Worm (Caenorhabditis elegans) whole organism, early embryonic: Measurements from ENCODE around the gene Y116A8C.25.

ENCODE experiments used
- ama-1 ChIP-seq: fragments of 150-350 bp; optimal IDR thresholded peaks from 2 replicates; lab custom pipeline; 2014
- ets-7 ChIP-seq: sonication (generic microtip); optimal IDR thresholded peaks from 2 replicates; lab custom pipeline; 2016; ENCODE audit warnings: missing genotype, missing genetic modification characterization, missing compliant biosample characterization
- flt-1 ChIP-seq: fragments of 200-800 bp; sonication (Bioruptor generic); IDR thresholded peaks from 2 replicates; pipeline ENCODE4 v1.3.6; 2022; ENCODE audit warnings: missing genetic modification characterization, missing compliant biosample characterization
- hnd-1 ChIP-seq: sonication (generic microtip); optimal IDR thresholded peaks from 2 replicates; lab custom pipeline; 2016; ENCODE audit warnings: missing genetic modification characterization, missing compliant biosample characterization
- sea-1 ChIP-seq: fragments of 200-800 bp; sonication (Bioruptor generic); conservative IDR thresholded peaks from 2 replicates; pipeline ENCODE4 v1.3.6; 2022; ENCODE audit warnings: missing genetic modification characterization, missing compliant biosample characterization
- tbx-37 ChIP-seq: fragments of 200-800 bp; sonication (Bioruptor generic); conservative IDR thresholded peaks from 2 replicates; pipeline ENCODE4 v1.3.6; 2022; ENCODE audit warnings: missing genetic modification reagents, missing genetic modification characterization, missing compliant biosample characterization

DNA sequence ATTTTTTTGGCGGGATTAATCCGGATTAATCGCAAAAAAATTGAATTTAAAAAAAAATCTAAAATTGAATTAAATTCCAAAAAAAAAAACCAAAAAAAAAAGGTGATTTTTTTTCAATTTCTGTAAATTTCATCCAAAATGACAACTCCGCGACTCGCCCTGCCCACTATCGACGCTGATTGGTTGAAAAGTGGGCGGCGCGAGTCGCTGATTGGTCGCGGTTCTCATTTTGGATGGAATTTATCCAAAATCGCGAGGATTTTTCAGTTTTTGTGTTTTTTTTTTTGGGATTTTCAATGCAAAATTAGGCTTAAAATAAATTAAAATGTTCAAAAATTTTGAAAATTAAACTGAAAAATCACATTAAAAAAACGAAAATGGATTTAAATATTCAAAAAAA, 30.9 kb upstream of the Y116A8C.25 start:
- no peak for TF ChIP-seq sea-1 (GFP tag; lab: Robert Waterston, UW)
- no peak for TF ChIP-seq tbx-37
- TF ChIP-seq hnd-1 (tag; lab: Kevin White, UChicago), result no peak
- TF ChIP-seq flt-1 (GFP tag; lab: Robert Waterston, UW), result no peak
- no peak for TF ChIP-seq ama-1 (lab: Kevin White, UChicago)
- no peak for TF ChIP-seq ets-7
